Worm (Caenorhabditis elegans) whole organism, young adult: Measurements from ENCODE around the gene oig-4.

Source experiments
- C17E4.6 ChIP-seq: fragments of 200-800 bp; sonication (Bioruptor generic); IDR thresholded peaks from 2 replicates; pipeline ENCODE4 v1.3.6; 2022; ENCODE audit warnings: missing genetic modification reagents, missing genetic modification characterization, missing compliant biosample characterization
- F39B2.1 ChIP-seq: fragments of 200-800 bp; sonication (Bioruptor generic); IDR thresholded peaks from 2 replicates; pipeline ENCODE4 v1.3.6; 2022; ENCODE audit warnings: missing genetic modification reagents, missing genetic modification characterization, missing compliant biosample characterization
- dox-1 ChIP-seq: fragments of 200-800 bp; sonication (Bioruptor generic); IDR thresholded peaks from 2 replicates; pipeline ENCODE4 v1.3.6; 2022; ENCODE audit warnings: missing genetic modification reagents, missing genetic modification characterization, missing compliant biosample characterization
- him-1 ChIP-seq: sonication (generic microtip); optimal IDR thresholded peaks from 2 replicates; lab custom pipeline; 2016; ENCODE audit warnings: missing genotype, missing genetic modification reagents, missing genetic modification characterization, missing compliant biosample characterization
- mes-4 ChIP-seq: sonication (generic microtip); optimal IDR thresholded peaks from 2 replicates; lab custom pipeline; 2016; ENCODE audit warnings: missing genotype, missing genetic modification characterization, missing compliant biosample characterization
- nhr-120 ChIP-seq: fragments of 200-800 bp; sonication (Bioruptor generic); IDR thresholded peaks from 2 replicates; pipeline ENCODE4 v1.3.6; 2022; ENCODE audit warnings: missing genetic modification characterization, missing compliant biosample characterization
- nhr-80 ChIP-seq: sonication (generic microtip); optimal IDR thresholded peaks from 2 replicates; lab custom pipeline; 2016; ENCODE audit warnings: missing genetic modification characterization, missing compliant biosample characterization
- somi-1 ChIP-seq: fragments of 200-800 bp; sonication (Bioruptor generic); optimal IDR thresholded peaks from 2 replicates; lab custom pipeline; 2018; ENCODE audit warnings: mild to moderate bottlenecking, missing genetic modification characterization, missing compliant biosample characterization
- ztf-18 ChIP-seq: sonication (generic microtip); optimal IDR thresholded peaks from 2 replicates; lab custom pipeline; 2016; ENCODE audit warnings: missing genotype, mild to moderate bottlenecking, missing genetic modification characterization, missing compliant biosample characterization
- ztf-6 ChIP-seq: fragments of 200-800 bp; sonication (Bioruptor generic); IDR thresholded peaks from 2 replicates; pipeline ENCODE4 v1.3.6; 2022; ENCODE audit warnings: missing genetic modification reagents, missing genetic modification characterization, missing compliant biosample characterization

DNA sequence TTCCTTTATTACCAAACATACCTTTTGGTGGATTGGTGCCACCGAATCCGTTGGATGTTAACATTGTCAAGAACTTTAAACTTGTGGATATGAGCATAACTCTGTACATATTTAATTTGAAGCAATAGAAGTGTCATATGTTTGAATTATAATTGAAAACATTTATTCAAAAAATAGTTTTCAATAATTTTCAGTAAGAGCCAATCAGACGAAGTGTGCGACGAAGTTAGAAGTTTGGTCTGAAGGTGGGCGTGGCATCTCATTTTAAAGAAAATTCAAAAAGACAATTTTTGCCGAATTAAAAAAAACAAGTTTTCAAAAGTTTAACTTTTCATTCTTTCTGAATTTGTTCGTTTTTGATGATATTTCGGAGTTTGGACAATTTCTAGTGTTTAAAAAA is 18.5 kb upstream of the oig-4 start, which contains the start of gene syd-1:
- TF ChIP-seq F39B2.1 (GFP tag; lab: Robert Waterston, UW) (no peak), C17E4.6 (GFP tag; lab: Robert Waterston, UW) (no peak), nhr-120 (GFP tag; lab: Robert Waterston, UW) (no peak), mes-4 (tag; lab: Kevin White, UChicago) (no peak), ztf-6 (GFP tag; lab: Robert Waterston, UW) (no peak), him-1 (tag; lab: Kevin White, UChicago) (no peak), dox-1 (GFP tag; lab: Robert Waterston, UW) (no peak), nhr-80 (tag; lab: Kevin White, UChicago) (no peak), somi-1 (GFP tag; lab: Kevin White, UChicago) (no peak), ztf-18 (no peak)
